Fruit fly (Drosophila melanogaster): ENCODE measurements around the gene tho2.

- TF ChIP-seq Eip75B (GFP tag; optimal IDR thresholded peaks at IDR 0.05), result no peak
- peak; percentile 95 for TF ChIP-seq fkh (GFP tag; optimal IDR thresholded peaks at IDR 0.05)
- no peak for TF ChIP-seq spab (GFP tag; optimal IDR thresholded peaks at IDR 0.05)
Measured at dm6 chr2L:2165864-2166263, 20.9 kb upstream of the tho2 start.

All from whole organism, prepupa.